Fruit fly (Drosophila melanogaster): Measurements from ENCODE around the gene UbcE2M.
"Not testable (repeated sequence)": the region's sequence is repeated elsewhere in the genome, so short reads cannot be mapped to it uniquely, and the experiment has no call there.

UbcE2M gene

DNA sequence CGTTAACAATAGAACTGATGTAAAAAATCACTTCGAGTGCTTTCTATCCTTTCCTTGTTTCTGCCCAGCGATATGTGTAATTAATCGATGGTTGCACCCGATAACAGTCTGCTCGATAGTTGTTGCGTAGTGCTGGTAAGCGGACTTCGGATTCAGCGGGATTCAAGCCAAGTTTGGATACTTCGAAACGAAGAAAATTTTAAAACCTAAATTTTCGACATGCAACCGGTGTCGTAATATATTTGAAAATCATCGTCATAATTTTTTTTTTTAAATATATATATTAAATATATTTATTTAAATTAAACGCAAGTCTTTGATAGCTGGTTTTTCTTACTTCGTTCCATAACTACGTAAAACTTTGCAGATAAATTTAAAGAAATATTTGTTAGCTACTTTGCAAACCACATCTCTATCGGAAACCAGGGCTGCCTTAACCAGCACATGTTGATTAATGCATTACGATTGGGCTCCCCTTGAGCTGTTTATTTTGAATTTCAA lies at the start of gene UbcE2M, which contains the start of gene Dhps:
Gene UbcE2M (minus strand): TSS at position 209 of the 501 bp plus-strand sequence.
Gene Dhps (plus strand): TSS at position 429 of the 501 bp plus-strand sequence.
- TF ChIP-seq psq (optimal IDR thresholded peaks at IDR 0.05): no peak
- no peak for TF ChIP-seq Dll (optimal IDR thresholded peaks at IDR 0.05)
- no peak for TF ChIP-seq usp (GFP tag; optimal IDR thresholded peaks at IDR 0.05)
- TF ChIP-seq EcR (GFP tag; optimal IDR thresholded peaks at IDR 0.05): no peak
- no peak for TF ChIP-seq CG8478 (optimal IDR thresholded peaks at IDR 0.05)
- no peak for TF ChIP-seq pan (optimal IDR thresholded peaks at IDR 0.05)

DNA sequence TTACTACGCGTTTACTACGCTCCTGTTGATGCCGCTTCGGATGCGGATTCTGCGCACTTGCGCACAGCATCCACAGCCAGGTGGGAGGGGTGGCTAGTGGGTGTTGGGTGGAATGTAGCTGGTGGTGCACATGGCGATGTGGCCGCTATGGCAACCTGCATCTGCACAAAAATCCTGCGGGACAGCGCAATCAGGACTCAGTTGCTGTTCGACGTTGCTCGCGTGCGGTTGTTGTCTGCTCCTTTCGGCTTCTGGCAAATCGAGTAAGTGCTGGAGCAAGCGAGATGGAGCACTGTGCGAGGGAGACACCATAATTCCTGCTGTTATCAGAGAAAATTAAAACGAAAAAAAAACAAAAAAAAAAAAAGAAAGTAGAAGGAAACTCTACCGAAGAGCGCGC lies 43.1 kb upstream of the UbcE2M start:
- TF ChIP-seq usp (GFP tag; optimal IDR thresholded peaks at IDR 0.05) (no peak), pan (optimal IDR thresholded peaks at IDR 0.05) (no peak), Dll (optimal IDR thresholded peaks at IDR 0.05) (no peak), CG8478 (optimal IDR thresholded peaks at IDR 0.05) (no peak)

DNA sequence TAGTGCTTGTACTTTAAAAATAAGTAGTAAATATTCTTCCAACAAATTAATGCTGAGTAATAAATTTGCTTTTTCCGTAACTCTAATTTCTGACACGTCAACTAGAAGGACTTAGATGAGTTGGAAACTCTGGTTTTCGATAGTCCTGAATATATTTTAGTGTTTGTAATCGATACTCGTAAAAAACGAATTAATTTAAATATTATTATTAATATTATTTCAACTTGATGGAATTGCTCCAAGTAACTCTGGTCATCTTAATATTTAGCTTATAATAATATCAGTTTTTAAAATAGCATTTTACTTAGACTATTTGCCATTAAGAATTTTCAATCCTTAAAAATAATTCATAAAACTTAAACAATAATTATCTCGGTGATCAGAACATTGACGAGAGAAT lies 42.7 kb upstream of the UbcE2M start, which contains the start of gene CG7213:
Gene CG7213 (minus strand): TSS at position 101 of the 400 bp plus-strand sequence.
- TF ChIP-seq pan (optimal IDR thresholded peaks at IDR 0.05) (no peak), psq (optimal IDR thresholded peaks at IDR 0.05) (no peak), usp (GFP tag; optimal IDR thresholded peaks at IDR 0.05) (no peak), EcR (GFP tag; optimal IDR thresholded peaks at IDR 0.05) (no peak), Dll (optimal IDR thresholded peaks at IDR 0.05) (no peak), CG8478 (optimal IDR thresholded peaks at IDR 0.05) (no peak)

DNA sequence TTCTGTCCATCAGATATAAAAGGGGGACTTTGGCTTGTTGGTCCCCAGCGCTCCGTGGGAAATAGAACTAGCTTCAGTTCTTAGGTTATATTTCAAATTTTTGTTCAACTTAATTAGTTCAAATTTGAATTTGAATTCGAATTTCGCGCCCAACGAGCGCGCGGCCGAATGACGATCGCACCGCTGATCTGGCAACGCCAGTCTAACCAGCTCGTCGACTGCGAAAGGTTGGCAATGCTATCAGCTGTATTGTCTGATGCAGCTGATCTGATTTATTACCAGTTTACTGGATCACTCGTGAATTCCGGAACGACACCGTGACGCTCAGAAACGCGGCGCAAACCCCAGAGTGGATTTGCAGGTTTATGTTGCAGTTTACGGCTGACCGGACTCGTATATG lies 40.6 kb upstream of the UbcE2M start, which contains the start of gene Dscam4:
Gene Dscam4 (plus strand): TSS at position 301 of the 400 bp plus-strand sequence.
- TF ChIP-seq CG8478 (optimal IDR thresholded peaks at IDR 0.05); psq (optimal IDR thresholded peaks at IDR 0.05); EcR (GFP tag; optimal IDR thresholded peaks at IDR 0.05): not testable (repeated sequence)

DNA sequence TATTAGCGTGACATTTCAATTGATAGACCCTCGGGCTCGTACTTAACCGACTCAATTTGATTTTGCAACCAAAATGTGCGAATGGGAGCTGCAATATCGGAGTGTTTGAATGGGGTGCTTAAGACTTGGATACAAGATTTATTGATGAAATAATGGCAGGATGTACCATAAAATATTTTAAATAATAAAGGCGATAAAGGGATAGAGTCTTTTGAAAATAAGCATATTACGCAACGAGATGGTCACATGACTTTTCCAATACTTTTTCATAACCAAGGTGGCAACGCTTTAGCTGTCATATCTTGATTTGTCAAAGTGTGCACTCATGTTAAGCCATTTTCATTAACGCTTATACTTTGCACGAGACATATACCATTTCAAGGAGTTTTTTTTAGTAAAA lies 31.1 kb upstream of the UbcE2M start, which contains the start of gene eIF4E3:
Gene eIF4E3 (plus strand): TSS at position 301 of the 400 bp plus-strand sequence.
- TF ChIP-seq Dll (optimal IDR thresholded peaks at IDR 0.05) (no peak), CG8478 (optimal IDR thresholded peaks at IDR 0.05) (no peak), psq (optimal IDR thresholded peaks at IDR 0.05) (no peak), EcR (GFP tag; optimal IDR thresholded peaks at IDR 0.05) (no peak), pan (optimal IDR thresholded peaks at IDR 0.05) (no peak), usp (GFP tag; optimal IDR thresholded peaks at IDR 0.05) (no peak)

DNA sequence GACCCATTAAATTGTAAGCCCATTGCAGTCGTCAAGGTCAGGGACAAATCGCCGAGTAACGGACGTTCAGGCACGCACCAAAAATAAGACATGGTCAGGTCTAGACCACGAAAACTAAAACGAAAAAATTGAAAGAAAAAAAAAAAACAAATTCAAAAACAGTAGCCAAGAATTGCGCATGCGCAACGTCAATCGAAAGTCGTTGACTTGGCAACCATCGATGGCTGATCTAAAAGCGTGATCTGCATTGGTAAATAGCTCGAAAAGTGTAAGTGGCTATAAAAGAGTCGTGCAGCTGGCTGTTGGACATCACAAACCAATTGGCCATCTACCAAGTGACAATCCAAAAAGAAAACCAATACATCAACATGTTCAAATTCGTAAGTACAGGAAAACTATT lies 24.0 kb upstream of the UbcE2M start, which contains the start of gene CG13678:
Gene CG13678 (plus strand): TSS at position 307 of the 400 bp plus-strand sequence.
- TF ChIP-seq usp (GFP tag; optimal IDR thresholded peaks at IDR 0.05) (no peak), psq (optimal IDR thresholded peaks at IDR 0.05) (no peak)

DNA sequence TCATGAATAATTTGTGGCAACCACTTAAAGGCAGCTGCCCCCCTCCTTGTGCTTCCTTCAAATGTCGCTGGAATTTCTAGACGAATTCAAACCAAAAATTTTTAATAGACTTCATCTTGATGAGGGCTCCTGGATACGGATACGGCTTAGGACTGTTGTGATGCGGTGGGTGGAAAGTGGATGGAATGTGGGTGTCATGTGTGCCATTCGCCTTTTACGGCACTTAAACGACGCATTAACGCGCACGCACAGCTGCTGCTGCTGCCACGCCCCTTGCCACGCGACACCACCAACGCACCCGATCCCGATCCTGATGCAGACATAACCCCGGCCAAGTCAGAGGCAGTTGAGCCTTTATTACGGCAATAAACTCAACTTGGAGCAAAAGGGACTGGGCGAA lies 21.9 kb upstream of the UbcE2M start:
- TF ChIP-seq pan (optimal IDR thresholded peaks at IDR 0.05) (no peak), psq (optimal IDR thresholded peaks at IDR 0.05) (no peak), Dll (optimal IDR thresholded peaks at IDR 0.05) (no peak), CG8478 (optimal IDR thresholded peaks at IDR 0.05) (no peak), usp (GFP tag; optimal IDR thresholded peaks at IDR 0.05) (no peak), EcR (GFP tag; optimal IDR thresholded peaks at IDR 0.05) (no peak)

DNA sequence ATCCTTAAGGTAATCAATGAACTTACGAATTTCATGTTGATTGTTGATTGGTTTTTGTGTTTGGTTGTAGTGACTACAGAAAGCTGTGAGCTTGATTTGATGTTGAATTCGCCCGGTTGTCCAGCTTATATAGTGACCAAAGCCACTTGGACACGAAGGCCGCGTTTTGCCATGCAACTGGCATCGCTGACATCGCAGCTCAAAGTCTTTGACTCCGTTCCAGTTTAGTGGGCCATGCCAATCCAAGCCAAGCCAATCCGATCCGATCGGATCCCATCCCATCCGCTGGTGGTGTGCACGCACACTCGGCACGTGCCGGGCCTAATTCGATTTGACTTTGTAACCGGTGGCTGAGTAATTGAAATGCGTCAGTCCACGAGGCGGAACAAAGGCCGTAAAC lies 21.1 kb upstream of the UbcE2M start, which contains the start of gene CG13674:
Gene CG13674 (minus strand): TSS at position 101 of the 400 bp plus-strand sequence.
- TF ChIP-seq pan (optimal IDR thresholded peaks at IDR 0.05) (no peak), psq (optimal IDR thresholded peaks at IDR 0.05) (no peak), CG8478 (optimal IDR thresholded peaks at IDR 0.05) (no peak), usp (GFP tag; optimal IDR thresholded peaks at IDR 0.05) (no peak)

DNA sequence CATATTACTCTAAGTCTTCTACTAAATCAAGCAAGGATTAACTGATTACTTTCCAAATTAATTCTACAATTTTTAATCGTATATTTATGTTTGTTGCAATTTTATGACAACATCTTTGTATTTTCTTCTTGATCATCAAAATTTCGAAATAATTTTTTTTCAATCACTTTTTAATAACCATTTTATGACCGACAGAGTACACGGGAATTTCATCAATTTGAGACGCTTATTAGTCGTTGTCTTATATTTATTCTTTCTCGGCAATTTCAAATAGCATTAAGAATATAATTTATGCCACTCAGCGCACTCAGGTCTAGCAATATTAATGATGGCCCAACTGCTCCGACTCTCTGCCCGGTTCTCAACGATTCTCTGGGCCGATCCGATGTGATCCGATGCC lies 17.2 kb upstream of the UbcE2M start, which contains the start of gene CG8012:
Gene CG8012 (plus strand): TSS at position 301 of the 400 bp plus-strand sequence.
- no peak for TF ChIP-seq usp (GFP tag; optimal IDR thresholded peaks at IDR 0.05)
- no peak for TF ChIP-seq CG8478 (optimal IDR thresholded peaks at IDR 0.05)
- no peak for TF ChIP-seq pan (optimal IDR thresholded peaks at IDR 0.05)
- TF ChIP-seq EcR (GFP tag; optimal IDR thresholded peaks at IDR 0.05): no peak
- no peak for TF ChIP-seq Dll (optimal IDR thresholded peaks at IDR 0.05)
- no peak for TF ChIP-seq psq (optimal IDR thresholded peaks at IDR 0.05)

DNA sequence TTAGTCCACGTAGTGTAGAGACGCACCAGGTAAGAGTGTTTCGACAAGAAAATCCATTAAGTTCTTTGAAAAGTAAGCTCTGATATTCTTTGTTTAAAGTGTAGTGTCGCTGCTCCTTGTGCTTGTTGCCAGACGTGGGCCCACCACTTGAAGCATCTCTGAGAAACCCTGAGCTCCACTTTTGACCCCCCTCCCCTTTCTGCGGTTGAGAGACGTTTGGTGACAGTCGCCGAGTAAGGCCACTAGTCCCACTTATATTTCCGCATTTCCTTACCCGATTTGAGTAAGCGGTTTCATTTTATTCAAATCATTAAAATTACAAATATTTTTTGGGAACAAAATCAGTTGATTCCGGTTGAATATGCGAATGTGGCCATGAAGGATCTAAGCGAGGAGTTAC lies 13.8 kb upstream of the UbcE2M start, which contains the start of gene CG8006:
Gene CG8006 (plus strand): TSS at position 301 of the 400 bp plus-strand sequence.
- TF ChIP-seq psq (optimal IDR thresholded peaks at IDR 0.05) (no peak), pan (optimal IDR thresholded peaks at IDR 0.05) (no peak)

DNA sequence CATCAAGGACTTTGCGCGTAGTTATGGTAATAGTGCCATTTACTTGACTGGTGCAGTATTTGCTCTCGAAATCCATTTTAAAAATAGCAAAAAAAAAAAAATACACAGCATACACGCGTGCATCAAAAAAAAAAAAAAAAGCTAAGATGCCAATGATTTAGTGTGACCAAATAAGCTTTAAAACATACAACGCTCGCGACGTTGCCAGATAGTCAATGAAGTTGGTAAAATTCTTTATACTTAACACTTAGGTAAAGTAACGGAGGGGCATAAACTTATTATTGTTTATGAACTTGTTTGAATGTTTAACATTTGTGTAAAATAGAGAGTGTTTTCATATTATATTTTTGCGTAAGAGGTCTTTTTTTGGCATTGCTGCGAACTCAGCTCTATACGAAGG lies 12.8 kb upstream of the UbcE2M start, which contains the start of gene tut:
Gene tut (minus strand): TSS at position 148 of the 400 bp plus-strand sequence.
- TF ChIP-seq pan (optimal IDR thresholded peaks at IDR 0.05): no peak
- no peak for TF ChIP-seq EcR (GFP tag; optimal IDR thresholded peaks at IDR 0.05)
- TF ChIP-seq Dll (optimal IDR thresholded peaks at IDR 0.05): no peak
- TF ChIP-seq CG8478 (optimal IDR thresholded peaks at IDR 0.05): no peak
- no peak for TF ChIP-seq psq (optimal IDR thresholded peaks at IDR 0.05)
- no peak for TF ChIP-seq usp (GFP tag; optimal IDR thresholded peaks at IDR 0.05)

DNA sequence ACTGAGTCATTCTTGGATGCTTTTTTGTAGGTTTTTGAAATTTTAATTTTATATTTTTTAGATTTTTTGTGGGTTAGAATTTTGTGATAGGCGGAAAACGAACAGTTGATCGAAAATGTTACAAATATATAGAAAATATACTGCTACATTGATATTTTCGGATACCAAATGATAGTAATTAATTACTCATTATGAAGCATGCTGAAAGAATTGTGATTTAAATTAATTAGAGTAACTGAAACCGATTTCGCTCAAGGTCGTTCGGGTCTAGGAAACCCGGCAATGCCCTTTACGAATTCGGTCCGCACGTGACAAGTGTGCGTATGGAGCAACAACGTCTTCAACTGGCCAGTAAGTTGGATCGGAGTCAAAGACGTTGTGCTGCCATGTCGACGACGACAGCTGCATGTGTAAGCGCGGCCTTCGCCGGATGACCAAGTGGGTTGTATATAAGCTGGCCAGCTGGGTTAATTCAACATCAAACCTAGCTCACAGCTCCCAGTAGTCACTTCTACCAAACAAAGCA lies 4.6 kb upstream of the UbcE2M start, which contains the start of the genes CG7366 and CG13679:
Gene CG7366 (minus strand): TSS at position 101 of the 526 bp plus-strand sequence.
Gene CG13679 (plus strand): TSS at position 476 of the 526 bp plus-strand sequence.
- TF ChIP-seq pan (optimal IDR thresholded peaks at IDR 0.05) (no peak), Dll (optimal IDR thresholded peaks at IDR 0.05) (no peak), EcR (GFP tag; optimal IDR thresholded peaks at IDR 0.05) (no peak), usp (GFP tag; optimal IDR thresholded peaks at IDR 0.05) (no peak), CG8478 (optimal IDR thresholded peaks at IDR 0.05) (no peak), psq (optimal IDR thresholded peaks at IDR 0.05) (no peak)
